Worm (Caenorhabditis elegans) whole organism, L4/young adult: Measurements from ENCODE around the gene mes-4.

Experiments used
- W03F9.2 ChIP-seq: fragments of 150-350 bp; optimal IDR thresholded peaks from 2 replicates; lab custom pipeline; 2014; ENCODE audit warnings: missing biosample characterization, missing genetic modification characterization
- dao-5 ChIP-seq: sonication (generic microtip); optimal IDR thresholded peaks from 2 replicates; lab custom pipeline; 2016; ENCODE audit warnings: missing genotype, missing genetic modification characterization, moderate library complexity, missing compliant biosample characterization
- him-1 ChIP-seq: sonication (generic microtip); optimal IDR thresholded peaks from 2 replicates; lab custom pipeline; 2016; ENCODE audit warnings: missing genotype, missing genetic modification reagents, missing genetic modification characterization, missing compliant biosample characterization

The mes-4 gene

DNA sequence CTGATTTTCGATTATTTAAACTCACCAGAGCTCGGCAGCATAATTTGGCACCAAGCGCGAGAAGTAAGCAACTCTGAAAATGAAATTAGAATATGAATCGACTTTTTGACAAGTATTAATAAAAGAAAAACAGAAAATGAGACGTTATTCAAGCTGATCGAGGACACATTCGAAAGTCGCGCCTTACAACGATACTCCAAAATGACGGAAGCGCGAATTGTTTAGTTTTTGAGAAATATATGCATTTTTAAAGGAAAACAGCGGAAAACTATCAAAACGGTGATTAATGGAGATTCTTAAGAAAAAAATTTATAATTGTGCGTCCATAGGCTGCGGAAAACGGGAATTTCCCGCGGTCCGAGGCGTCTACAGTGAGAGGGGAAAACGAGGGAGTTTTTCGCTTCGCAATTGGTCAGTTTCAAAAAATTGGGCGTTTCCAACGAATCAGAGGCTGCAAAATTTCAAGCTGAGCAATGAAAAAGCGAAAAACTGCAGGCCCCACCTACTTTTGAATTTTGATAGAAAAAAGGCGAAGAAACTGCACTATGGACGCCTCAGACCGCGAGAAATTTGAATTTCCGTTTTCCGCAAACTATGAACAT, at the start of gene mes-4:
Gene mes-4, minus strand, starts transcription at position 73 of the 602 bp plus-strand sequence.
- no peak for TF ChIP-seq W03F9.2 (tag; lab: Kevin White, UChicago)
- TF ChIP-seq dao-5: no peak
- TF ChIP-seq him-1 (tag; lab: Kevin White, UChicago): no peak

ce11 chrV:13485732-13486131, 48.4 kb upstream of the mes-4 start:
- TF ChIP-seq him-1 (tag; lab: Kevin White, UChicago): no peak
- TF ChIP-seq dao-5: no peak
- no peak for TF ChIP-seq W03F9.2 (tag; lab: Kevin White, UChicago)

ce11 chrV:13484339-13484738, 47.0 kb upstream of the mes-4 start, which contains the start of gene T10G3.4:
Gene T10G3.4, minus strand, starts transcription at chrV:13484439.
- no peak for TF ChIP-seq dao-5
- TF ChIP-seq W03F9.2 (tag; lab: Kevin White, UChicago): no peak
- no peak for TF ChIP-seq him-1 (tag; lab: Kevin White, UChicago)

ce11 chrV:13479766-13480165, 42.4 kb upstream of the mes-4 start, which contains the start of gene T10G3.2:
Gene T10G3.2, minus strand, starts transcription at chrV:13479866.
- TF ChIP-seq dao-5 (no peak), W03F9.2 (tag; lab: Kevin White, UChicago) (no peak), him-1 (tag; lab: Kevin White, UChicago) (no peak)

DNA sequence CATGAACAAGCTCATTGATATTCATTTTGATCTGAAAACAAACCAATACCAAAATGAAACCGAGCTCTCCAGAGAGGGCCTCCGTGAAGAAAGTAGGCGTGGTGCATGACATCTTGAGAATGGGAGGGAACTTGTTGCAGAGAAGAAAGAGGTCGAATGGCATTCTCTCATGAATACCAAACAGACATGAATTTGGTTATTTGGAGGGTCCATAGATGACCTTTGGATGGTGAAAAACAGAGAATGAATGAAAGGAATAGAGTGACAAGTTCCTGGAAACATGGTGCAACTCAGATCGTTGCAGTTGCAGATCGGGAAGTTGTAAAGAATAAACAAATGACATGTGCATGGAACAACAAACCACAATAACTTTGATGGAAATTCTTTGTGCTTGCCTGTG, 39.0 kb upstream of the mes-4 start, which contains the start of gene T10G3.8:
Gene T10G3.8, minus strand, starts transcription at position 101 of the 400 bp plus-strand sequence.
- TF ChIP-seq dao-5: no peak

DNA sequence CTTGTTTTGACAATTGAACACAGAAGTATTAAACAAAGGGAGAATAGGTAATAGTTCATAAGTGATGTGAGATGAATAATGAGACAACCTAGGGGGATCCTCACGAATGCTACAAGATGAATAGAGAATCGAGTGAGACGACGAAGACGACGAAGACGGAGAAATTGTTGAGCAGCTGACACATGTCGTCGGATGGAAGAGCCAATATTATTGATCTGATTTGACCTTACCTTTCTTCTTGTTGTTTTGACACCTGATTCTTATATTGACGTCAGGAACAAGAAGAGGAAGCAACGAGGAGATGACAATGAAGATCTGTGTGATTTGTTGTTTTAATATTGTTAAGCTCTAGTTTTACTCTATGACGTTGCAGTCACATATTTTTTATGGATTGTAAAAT, 36.1 kb upstream of the mes-4 start, which contains the start of gene T10G3.1:
Gene T10G3.1, minus strand, starts transcription at position 213 of the 400 bp plus-strand sequence.
- no peak for TF ChIP-seq W03F9.2 (tag; lab: Kevin White, UChicago)
- TF ChIP-seq him-1 (tag; lab: Kevin White, UChicago): no peak
- TF ChIP-seq dao-5: no peak

- no peak for TF ChIP-seq him-1 (tag; lab: Kevin White, UChicago)
- no peak for TF ChIP-seq dao-5
These were observed 34.7 kb upstream of the mes-4 start for ce11 chrV:13472062-13472461.

- peak; percentile 80 for TF ChIP-seq him-1 (tag; lab: Kevin White, UChicago)
- peak; percentile 73 for TF ChIP-seq W03F9.2 (tag; lab: Kevin White, UChicago)
- no peak for TF ChIP-seq dao-5
These were observed 30.9 kb upstream of the mes-4 start, which contains the start of the genes F25H9.6 and F25H9.7 for ce11 chrV:13468190-13468765. Gene F25H9.6, minus strand, starts transcription at chrV:13468361. Gene F25H9.7, plus strand, starts transcription at chrV:13468376.

DNA sequence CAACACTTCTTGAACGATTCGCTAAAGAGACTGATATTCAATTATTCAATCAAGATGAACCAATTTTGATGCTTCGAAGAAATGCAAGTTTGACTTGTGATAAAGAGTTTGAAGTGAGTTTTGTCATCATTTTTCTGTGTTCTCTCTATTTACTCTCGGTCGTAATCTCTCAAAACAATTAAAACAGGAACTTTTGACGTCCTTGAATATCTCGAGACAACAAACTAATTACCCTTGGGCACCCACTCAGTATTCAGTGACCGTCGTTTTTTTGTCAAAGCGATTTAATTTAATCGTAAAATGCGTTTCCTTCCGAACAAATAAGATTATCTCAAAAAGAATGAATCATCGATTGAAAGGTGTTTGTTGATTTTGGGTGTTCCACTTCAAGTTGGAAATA, 26.8 kb upstream of the mes-4 start:
- no peak for TF ChIP-seq W03F9.2 (tag; lab: Kevin White, UChicago)
- TF ChIP-seq him-1 (tag; lab: Kevin White, UChicago): no peak
- no peak for TF ChIP-seq dao-5

DNA sequence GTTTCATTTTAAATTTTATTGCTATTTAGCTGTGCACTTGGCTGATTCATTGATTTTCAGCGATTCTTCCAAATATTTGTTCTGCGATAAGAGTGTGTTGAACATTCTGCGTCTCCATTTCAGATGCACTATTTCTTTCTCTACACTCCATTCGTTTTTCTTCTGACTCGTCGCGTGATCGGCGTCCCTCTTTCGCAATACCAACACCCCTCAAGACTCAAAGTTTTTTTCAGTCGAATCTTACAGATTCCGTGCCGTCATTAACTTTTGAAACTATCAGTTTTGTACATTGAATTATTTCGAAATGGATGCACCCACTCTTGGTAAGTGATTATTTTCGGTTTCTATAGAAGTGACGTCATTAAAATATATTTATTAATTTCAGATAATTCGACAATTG, 25.6 kb upstream of the mes-4 start, which contains the start of gene frm-10:
Gene frm-10, plus strand, starts transcription at position 234 of the 400 bp plus-strand sequence.
- TF ChIP-seq W03F9.2 (tag; lab: Kevin White, UChicago): peak; percentile 55
- no peak for TF ChIP-seq dao-5

- TF ChIP-seq W03F9.2 (tag; lab: Kevin White, UChicago): no peak
- TF ChIP-seq him-1 (tag; lab: Kevin White, UChicago): no peak
- no peak for TF ChIP-seq dao-5
These were observed 22.0 kb upstream of the mes-4 start, which contains the start of gene bath-39 for ce11 chrV:13459323-13459722. Gene bath-39, plus strand, starts transcription at chrV:13459459.

ce11 chrV:13457858-13458257, 20.5 kb upstream of the mes-4 start, which contains the start of gene F25H9.2:
Gene F25H9.2, plus strand, starts transcription at chrV:13458083.
- TF ChIP-seq him-1 (tag; lab: Kevin White, UChicago): no peak
- no peak for TF ChIP-seq dao-5
- no peak for TF ChIP-seq W03F9.2 (tag; lab: Kevin White, UChicago)

ce11 chrV:13455448-13455847, 18.1 kb upstream of the mes-4 start, which contains the start of gene lurp-3:
Gene lurp-3, plus strand, starts transcription at chrV:13455748.
- no peak for TF ChIP-seq him-1 (tag; lab: Kevin White, UChicago)

ce11 chrV:13453334-13453733, 16.0 kb upstream of the mes-4 start, which contains the start of gene lurp-2:
Gene lurp-2, plus strand, starts transcription at chrV:13453634.
- TF ChIP-seq him-1 (tag; lab: Kevin White, UChicago): no peak
- no peak for TF ChIP-seq dao-5
- TF ChIP-seq W03F9.2 (tag; lab: Kevin White, UChicago): no peak
